Worm (Caenorhabditis elegans) whole organism, late embryonic: ENCODE results near the gene pmp-4.

Experiments
- ama-1 ChIP-seq: fragments of 150-350 bp; optimal IDR thresholded peaks from 2 replicates; lab custom pipeline; 2014
- ceh-31 ChIP-seq: sonication (generic microtip); optimal IDR thresholded peaks from 2 replicates; lab custom pipeline; 2016; ENCODE audit warnings: missing genetic modification characterization, missing compliant biosample characterization
- ceh-9 ChIP-seq: sonication (generic microtip); optimal IDR thresholded peaks from 2 replicates; lab custom pipeline; 2016; ENCODE audit warnings: mild to moderate bottlenecking, missing genetic modification characterization, inconsistent platforms, missing compliant biosample characterization
- che-1 ChIP-seq: sonication (generic microtip); optimal IDR thresholded peaks from 2 replicates; lab custom pipeline; 2016; ENCODE audit warnings: mild to moderate bottlenecking, missing genetic modification characterization, missing compliant biosample characterization
- fax-1 ChIP-seq: sonication (generic microtip); optimal IDR thresholded peaks from 2 replicates; lab custom pipeline; 2016; ENCODE audit warnings: missing genotype, missing genetic modification characterization, missing compliant biosample characterization
- nfya-1 ChIP-seq: sonication (generic microtip); optimal IDR thresholded peaks from 2 replicates; lab custom pipeline; 2017; ENCODE audit warnings: missing genetic modification characterization, mild to moderate bottlenecking, missing compliant biosample characterization, antibody characterized with exemption, moderate library complexity
- pha-4 ChIP-seq: fragments of 150-350 bp; optimal IDR thresholded peaks from 2 replicates; lab custom pipeline; 2018; ENCODE audit warnings: missing biosample characterization, missing genetic modification reagents, missing genetic modification characterization
- pqm-1 ChIP-seq: sonication (generic microtip); optimal IDR thresholded peaks from 2 replicates; lab custom pipeline; 2016; ENCODE audit warnings: missing genetic modification characterization, missing compliant biosample characterization
- rnt-1 ChIP-seq: sonication (generic microtip); optimal IDR thresholded peaks from 2 replicates; lab custom pipeline; 2016; ENCODE audit warnings: missing genetic modification characterization, missing compliant biosample characterization

ce11 chrIV:17426970-17427369 is 21.5 kb upstream of the pmp-4 start:
- no peak for TF ChIP-seq fax-1 (tag; lab: Kevin White, UChicago)
- TF ChIP-seq nfya-1 (tag; lab: Kevin White, UChicago): no peak
- TF ChIP-seq ama-1 (lab: Kevin White, UChicago): no peak
- no peak for TF ChIP-seq pqm-1
- no peak for TF ChIP-seq che-1 (tag; lab: Kevin White, UChicago)
- TF ChIP-seq rnt-1 (tag; lab: Kevin White, UChicago): no peak
- no peak for TF ChIP-seq ceh-31 (tag; lab: Kevin White, UChicago)
- TF ChIP-seq ceh-9: no peak
- no peak for TF ChIP-seq pha-4
